Worm (Caenorhabditis elegans): ENCODE data around the gene sre-35.

sre-35 gene

DNA sequence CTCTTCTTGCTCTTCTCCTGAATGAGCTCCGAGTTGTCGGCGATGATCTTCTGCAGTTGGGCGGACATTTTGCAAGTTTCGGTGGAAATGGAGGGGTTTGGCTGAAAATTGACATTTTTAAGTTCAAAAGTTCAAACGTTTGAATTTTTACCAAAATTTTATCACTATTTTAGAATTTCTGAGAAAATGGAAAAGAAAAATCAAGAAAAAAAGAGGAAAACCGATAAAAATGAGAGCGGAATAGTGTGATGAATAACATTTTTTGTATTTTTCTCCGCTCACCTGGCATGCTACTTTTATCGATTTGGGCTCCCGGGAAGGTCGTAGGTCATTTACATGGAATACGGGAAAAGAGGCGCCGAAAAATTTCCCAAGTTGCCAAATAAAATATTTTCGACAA lies 32.4 kb upstream of the sre-35 start, which contains the start of gene F15A4.10:
Gene F15A4.10 (minus strand): TSS at position 101 of the 400 bp plus-strand sequence.
- no peak for TF ChIP-seq swsn-7 (tag; optimal IDR thresholded peaks at IDR 0.05)
- TF ChIP-seq nhr-85 (tag), result peak; percentile 29

DNA sequence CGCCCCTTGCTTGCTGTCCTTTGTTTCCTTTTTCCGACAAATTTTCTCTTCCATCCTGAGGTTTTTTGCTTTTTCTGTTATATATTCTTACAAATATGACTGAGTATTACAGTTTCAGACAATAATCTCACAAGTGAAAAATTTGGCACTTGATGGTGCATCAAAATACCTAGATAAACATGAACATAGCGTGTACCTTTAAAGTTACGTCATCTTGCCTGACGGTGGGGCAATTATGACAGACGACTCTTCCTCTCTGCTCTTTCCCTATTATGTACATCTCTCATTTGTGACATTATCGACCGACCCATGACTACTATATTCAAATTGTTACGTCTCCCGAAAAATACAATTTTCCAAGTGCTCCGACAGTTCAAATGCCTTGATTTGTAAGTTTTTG lies 30.0 kb upstream of the sre-35 start, which contains the start of gene fbxb-102:
Gene fbxb-102 (plus strand): TSS at position 301 of the 400 bp plus-strand sequence.
- TF ChIP-seq unc-86 (tag; optimal IDR thresholded peaks at IDR 0.05) (no peak), lin-14 (GFP tag; optimal IDR thresholded peaks at IDR 0.05) (no peak), irx-1 (tag; optimal IDR thresholded peaks at IDR 0.05) (no peak), dpl-1 (GFP tag; optimal IDR thresholded peaks at IDR 0.05) (no peak), lin-39 (tag; optimal IDR thresholded peaks at IDR 0.05) (no peak), blmp-1 (tag; optimal IDR thresholded peaks at IDR 0.05) (no peak), snpc-4 (tag; optimal IDR thresholded peaks at IDR 0.05) (no peak), nhr-237 (tag; optimal IDR thresholded peaks at IDR 0.05) (no peak)

DNA sequence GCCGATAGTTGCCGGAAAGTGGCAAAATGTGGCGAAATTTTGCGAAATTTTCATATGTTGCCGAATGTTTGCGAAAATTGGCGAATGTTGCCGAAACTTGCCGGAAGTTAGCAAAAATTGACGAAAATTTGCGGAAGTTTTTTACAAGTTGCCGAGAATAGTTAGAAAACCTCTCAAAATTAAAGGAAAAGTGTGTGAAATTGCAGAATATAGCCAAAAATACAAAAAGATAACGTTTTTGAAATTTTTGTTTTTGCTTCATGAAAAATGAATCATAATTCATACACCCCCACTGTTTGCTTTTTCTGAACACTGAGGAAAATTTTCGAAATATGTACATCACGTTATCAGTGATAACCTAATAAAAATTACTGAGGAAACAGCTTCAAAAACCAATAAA lies 29.0 kb upstream of the sre-35 start:
- TF ChIP-seq hlh-4 (tag; optimal IDR thresholded peaks at IDR 0.05) (no peak), mef-2 (tag; optimal IDR thresholded peaks at IDR 0.05) (no peak), efl-1 (optimal IDR thresholded peaks at IDR 0.05) (no peak), efl-1 (GFP tag; optimal IDR thresholded peaks at IDR 0.05 in 1 of 2) (peak in 1 of 2 experiments; percentile 91), unc-86 (tag; optimal IDR thresholded peaks at IDR 0.05) (no peak)

DNA sequence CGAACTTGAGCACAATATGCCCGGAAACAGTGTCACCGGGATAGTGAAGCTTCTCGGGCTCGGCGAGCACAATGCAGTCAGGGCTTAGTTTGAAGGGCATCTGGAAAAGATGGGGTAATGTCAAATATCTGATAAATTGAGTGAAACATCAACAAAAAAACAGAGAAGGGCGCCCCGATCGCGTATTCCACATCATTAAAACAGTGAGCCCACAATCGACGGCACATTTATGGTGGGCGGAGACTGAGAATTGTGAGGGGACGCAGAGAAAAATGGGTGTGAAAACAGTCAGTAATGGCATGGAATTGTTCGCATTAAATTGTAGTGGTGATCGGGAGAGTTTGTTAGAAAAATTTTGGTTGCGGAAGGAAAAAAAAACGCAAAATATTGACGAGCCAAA lies 28.2 kb upstream of the sre-35 start, which contains the start of gene arrd-9:
Gene arrd-9 (minus strand): TSS at position 101 of the 400 bp plus-strand sequence.
- TF ChIP-seq lin-13 (GFP tag; optimal IDR thresholded peaks at IDR 0.05), result no peak
- no peak for TF ChIP-seq nhr-85 (tag)
- no peak for TF ChIP-seq tbx-2 (tag; optimal IDR thresholded peaks at IDR 0.05)
- TF ChIP-seq ces-1 (GFP tag; optimal IDR thresholded peaks at IDR 0.05), result no peak
- TF ChIP-seq egl-13 (tag; optimal IDR thresholded peaks at IDR 0.05), result no peak
- TF ChIP-seq nhr-19 (GFP tag; conservative IDR thresholded peaks at IDR 0.05), result no peak
- no peak for TF ChIP-seq lir-3 (tag; optimal IDR thresholded peaks at IDR 0.05; ENCODE audit: poor library complexity)
- no peak for TF ChIP-seq sptf-1 (tag; optimal IDR thresholded peaks at IDR 0.05)
- no peak for TF ChIP-seq ceh-8 (GFP tag; optimal IDR thresholded peaks at IDR 0.05)
- no peak for TF ChIP-seq elt-2 (tag; optimal IDR thresholded peaks at IDR 0.05)
- no peak for TF ChIP-seq isw-1 (GFP tag; IDR thresholded peaks at IDR 0.05)
- TF ChIP-seq nhr-237 (tag; optimal IDR thresholded peaks at IDR 0.05), result no peak
- TF ChIP-seq sup-37 (GFP tag; optimal IDR thresholded peaks at IDR 0.05), result no peak
- no peak for TF ChIP-seq hlh-4 (tag; optimal IDR thresholded peaks at IDR 0.05)
- no peak for TF ChIP-seq C16A3.4 (tag; optimal IDR thresholded peaks at IDR 0.05)
- TF ChIP-seq snpc-4 (tag; optimal IDR thresholded peaks at IDR 0.05), result no peak
- no peak for TF ChIP-seq ceh-63 (GFP tag; optimal IDR thresholded peaks at IDR 0.05)

DNA sequence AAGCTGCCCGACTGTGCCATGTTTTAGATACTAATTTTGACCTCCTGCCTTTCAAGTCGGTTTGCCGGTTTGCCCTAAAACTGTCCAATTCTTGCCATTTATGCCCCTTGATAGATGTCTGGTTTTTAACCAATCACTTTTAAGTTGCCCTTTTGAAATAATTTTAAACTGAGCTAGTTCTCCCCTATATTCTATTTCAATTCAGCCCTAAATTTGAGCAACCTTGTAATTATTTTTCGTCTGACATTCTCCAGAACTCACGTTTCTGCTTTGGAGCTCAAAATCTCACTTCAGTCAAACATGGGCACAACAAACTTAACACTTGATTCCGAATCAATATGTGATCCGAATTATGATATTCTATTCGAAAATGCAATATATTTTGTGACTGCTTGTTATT lies 20.8 kb upstream of the sre-35 start, which contains the start of gene srg-17:
Gene srg-17 (plus strand): TSS at position 301 of the 400 bp plus-strand sequence.
- no peak for TF ChIP-seq efl-1 (optimal IDR thresholded peaks at IDR 0.05)
- peak in 1 of 2 experiments; percentile 48 for TF ChIP-seq efl-1 (GFP tag; optimal IDR thresholded peaks at IDR 0.05 in 1 of 2)
- no peak for TF ChIP-seq tlp-1 (tag; optimal IDR thresholded peaks at IDR 0.05)

DNA sequence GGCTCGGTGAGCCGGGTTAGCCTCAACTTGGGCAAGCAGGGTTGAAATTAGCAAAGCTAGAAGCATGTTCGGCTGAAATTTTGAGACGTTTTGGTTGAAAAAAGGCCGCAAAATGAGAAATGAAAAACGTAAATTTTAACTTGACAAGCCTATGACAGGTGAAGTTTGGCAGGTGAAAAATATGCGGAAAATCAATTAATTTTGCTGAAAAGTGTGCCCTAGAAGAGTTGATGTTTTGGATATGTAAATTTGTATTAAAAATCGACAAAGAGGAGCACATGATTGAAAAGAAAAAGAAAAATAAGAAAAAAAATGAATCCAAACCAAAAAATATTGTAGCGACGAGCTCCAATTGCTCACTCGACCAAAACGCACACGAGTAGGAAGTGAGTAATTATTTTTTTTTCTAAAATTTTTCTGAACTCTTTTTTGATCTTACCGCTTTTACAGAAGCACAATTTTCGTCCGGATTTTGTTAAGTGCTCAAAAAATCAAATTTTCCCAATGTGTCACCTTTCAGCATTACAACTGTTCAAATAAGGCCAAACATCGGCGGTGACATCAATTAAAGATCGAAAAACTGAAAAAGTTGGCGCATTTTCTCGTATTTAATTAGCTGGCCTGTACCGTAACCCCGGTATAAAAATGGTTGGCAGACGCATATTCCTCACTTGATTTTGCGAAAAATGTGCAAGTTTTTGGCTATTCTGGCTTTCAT lies 18.6 kb upstream of the sre-35 start, which contains the start of the genes F15A4.5 and phat-8:
Gene F15A4.5 (minus strand): TSS at position 101 of the 718 bp plus-strand sequence.
Gene phat-8 (plus strand): TSS at position 668 of the 718 bp plus-strand sequence.
- no peak for TF ChIP-seq fkh-8 (tag; optimal IDR thresholded peaks at IDR 0.05)
- no peak for TF ChIP-seq fkh-10 (GFP tag; optimal IDR thresholded peaks at IDR 0.05)
- no peak for TF ChIP-seq efl-1 (optimal IDR thresholded peaks at IDR 0.05)
- peak in 1 of 2 experiments; percentile 58 for TF ChIP-seq efl-1 (GFP tag; optimal IDR thresholded peaks at IDR 0.05 in 1 of 2)

Measured in whole organism, L1 larva.